Worm (Caenorhabditis elegans) whole organism, midembryonic: ENCODE measurements around the gene R13D11.3.

Experiments used
- cog-1 ChIP-seq: sonication (generic microtip); optimal IDR thresholded peaks from 2 replicates; lab custom pipeline; 2016; ENCODE audit warnings: missing genetic modification characterization, missing compliant biosample characterization
- flt-1 ChIP-seq: fragments of 200-800 bp; sonication (Bioruptor generic); IDR thresholded peaks from 2 replicates; pipeline ENCODE4 v1.3.6; 2022; ENCODE audit warnings: missing genetic modification characterization, missing compliant biosample characterization
- klf-2 ChIP-seq: fragments of 200-800 bp; sonication (Bioruptor generic); conservative IDR thresholded peaks from 2 replicates; pipeline ENCODE4 v1.3.6; 2022; ENCODE audit warnings: missing genetic modification reagents, missing genetic modification characterization, missing compliant biosample characterization
- med-1 ChIP-seq: sonication (generic microtip); optimal IDR thresholded peaks from 2 replicates; lab custom pipeline; 2017; ENCODE audit warnings: missing genetic modification characterization, mild to moderate bottlenecking, missing compliant biosample characterization, antibody characterized with exemption, missing genetic modification reagents; ENCODE audit not compliant: insufficient read depth
- ztf-23 ChIP-seq: fragments of 200-800 bp; sonication (Bioruptor generic); IDR thresholded peaks from 2 replicates; pipeline ENCODE4 v1.3.6; 2022; ENCODE audit warnings: missing genetic modification reagents, missing genetic modification characterization, missing compliant biosample characterization

DNA sequence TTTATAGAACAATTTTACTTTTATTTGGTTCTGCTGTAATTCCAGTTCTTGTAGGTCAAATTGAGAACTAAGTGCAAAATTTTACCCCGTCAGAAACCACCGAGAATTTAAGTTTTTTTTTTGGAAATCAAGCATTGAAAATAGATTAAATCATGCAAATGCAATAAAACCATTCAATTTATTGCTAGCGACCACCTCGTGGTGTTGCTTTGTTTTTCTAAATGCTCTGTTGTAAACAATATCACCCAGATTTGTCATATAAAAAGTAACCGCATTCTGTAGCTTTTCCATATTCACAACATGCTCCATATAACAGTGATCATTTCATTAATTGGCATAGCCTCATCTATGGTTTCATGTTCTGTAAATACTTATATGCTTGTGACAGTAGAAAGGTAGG, 34.7 kb downstream of the R13D11.3 start, which contains the start of gene srbc-12:
- TF ChIP-seq med-1 (GFP tag; lab: Kevin White, UChicago) (no peak), flt-1 (GFP tag; lab: Robert Waterston, UW) (no peak), klf-2 (no peak), cog-1 (tag; lab: Kevin White, UChicago) (no peak), ztf-23 (GFP tag; lab: Robert Waterston, UW) (no peak)
